Fruit fly (Drosophila melanogaster) S2 (cell line): ENCODE data around the gene sinu.

Experiments used
- CG8478 ChIP-seq: fragments of >200 bp; optimal IDR thresholded peaks from 2 replicates; lab custom pipeline; 2018
- CTCF ChIP-seq, 2 experiments: fragments of >200 bp; optimal IDR thresholded peaks; 2 replicates each; lab custom pipeline; 2018

sinu gene

dm6 chr3L:5542772-5543371, 18.5 kb downstream of the sinu start:
- TF ChIP-seq CG8478 (no peak), CTCF (optimal IDR thresholded peaks at IDR 0.05; lab: Kevin White, UChicago) (no peak)

- TF ChIP-seq CG8478 = no peak
- TF ChIP-seq CTCF (optimal IDR thresholded peaks at IDR 0.05; lab: Kevin White, UChicago) = no peak
Measured at dm6 chr3L:5540637-5541241, 20.7 kb downstream of the sinu start.

- TF ChIP-seq CTCF (optimal IDR thresholded peaks at IDR 0.05; lab: Kevin White, UChicago) (no peak), CG8478 (no peak)
Measured at dm6 chr3L:5535659-5536058, 25.7 kb downstream of the sinu start, which contains the start of gene CG13285. Gene CG13285 (minus strand): TSS chr3L:5535759.

- TF ChIP-seq CG8478 = no peak
- no peak for TF ChIP-seq CTCF (optimal IDR thresholded peaks at IDR 0.05; lab: Kevin White, UChicago)
Measured at dm6 chr3L:5534253-5534652, 27.1 kb downstream of the sinu start.

dm6 chr3L:5529241-5529640, 32.2 kb downstream of the sinu start, which contains the start of gene Lkr:
Gene Lkr (minus strand): TSS chr3L:5529341.
- no peak for TF ChIP-seq CG8478

- TF ChIP-seq CTCF (optimal IDR thresholded peaks at IDR 0.05; lab: Kevin White, UChicago) (no peak), CG8478 (no peak)
Measured at dm6 chr3L:5522904-5523428, 38.4 kb downstream of the sinu start.

dm6 chr3L:5511959-5512358, 49.4 kb downstream of the sinu start:
- TF ChIP-seq CTCF (optimal IDR thresholded peaks at IDR 0.05; lab: Kevin White, UChicago) (no peak), CG8478 (no peak)

- TF ChIP-seq CTCF (optimal IDR thresholded peaks at IDR 0.05; lab: Kevin White, UChicago) = no peak
- TF ChIP-seq CG8478 = no peak
Measured at dm6 chr3L:5510760-5511159, 50.6 kb downstream of the sinu start, which contains the start of gene CG34342. Gene CG34342 (minus strand): TSS chr3L:5510860.
